Fruit fly (Drosophila melanogaster): ENCODE data around the gene Ggt-1.
A peak's percentile ranks its signal among the peaks of the same experiment; 100 is the strongest.

The Ggt-1 gene

dm6 chrX:18520360-18520759, 8.0 kb upstream of the Ggt-1 start:
- TF ChIP-seq bab1 (GFP tag; optimal IDR thresholded peaks at IDR 0.05) (peak; percentile 2), ovo (GFP tag; optimal IDR thresholded peaks at IDR 0.05) (no peak), toe (GFP tag; optimal IDR thresholded peaks at IDR 0.05) (no peak), CG14711 (tag; optimal IDR thresholded peaks at IDR 0.05) (no peak), CG5204 (GFP tag; optimal IDR thresholded peaks at IDR 0.05) (no peak), CG33017 (tag; optimal IDR thresholded peaks at IDR 0.05) (no peak)

DNA sequence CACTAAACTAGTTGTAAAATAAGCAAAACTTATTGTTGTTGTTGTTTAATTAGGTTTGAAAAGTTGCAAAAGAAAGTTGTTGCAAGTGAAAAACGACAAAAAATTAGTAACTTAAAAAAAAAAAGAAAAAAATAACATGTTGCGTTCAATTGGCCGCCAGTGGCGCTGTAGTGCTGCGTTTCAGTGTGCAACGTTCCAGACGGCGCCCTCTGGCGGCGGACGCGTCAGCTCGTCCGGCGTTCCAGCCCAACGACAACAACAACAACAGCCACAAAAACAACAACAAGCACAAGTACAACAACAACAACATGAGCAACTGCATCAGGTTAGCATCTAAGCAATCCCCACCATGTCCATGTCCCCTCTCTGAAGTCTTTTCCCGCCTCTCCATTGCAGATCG, 5.1 kb upstream of the Ggt-1 start:
- TF ChIP-seq Clk (GFP tag; optimal IDR thresholded peaks at IDR 0.05) (no peak), CG5204 (GFP tag; optimal IDR thresholded peaks at IDR 0.05) (no peak), Mnt (GFP tag; optimal IDR thresholded peaks at IDR 0.05) (no peak), kay (GFP tag; ENCODE audit: borderline replicate concordance) (no peak)

- TF ChIP-seq ovo (GFP tag; optimal IDR thresholded peaks at IDR 0.05), result peak; percentile 35
- no peak for TF ChIP-seq CG7045 (GFP tag; optimal IDR thresholded peaks at IDR 0.05)
- peak; percentile 73 for TF ChIP-seq kay (GFP tag; ENCODE audit: borderline replicate concordance)
- TF ChIP-seq cic (GFP tag; optimal IDR thresholded peaks at IDR 0.05), result no peak
- TF ChIP-seq bab1 (GFP tag; optimal IDR thresholded peaks at IDR 0.05), result no peak
- peak; percentile 34 for TF ChIP-seq toe (GFP tag; optimal IDR thresholded peaks at IDR 0.05)
- TF ChIP-seq CG14711 (tag; optimal IDR thresholded peaks at IDR 0.05), result no peak
- peak; percentile 26 for TF ChIP-seq Mnt (GFP tag; optimal IDR thresholded peaks at IDR 0.05)
- TF ChIP-seq CG12768 (GFP tag; optimal IDR thresholded peaks at IDR 0.05), result no peak
- no peak for TF ChIP-seq CG1620 (GFP tag; optimal IDR thresholded peaks at IDR 0.05)
- TF ChIP-seq CG5204 (GFP tag; optimal IDR thresholded peaks at IDR 0.05), result no peak
- no peak for TF ChIP-seq CG11617 (GFP tag; optimal IDR thresholded peaks at IDR 0.05)
- peak; percentile 57 for TF ChIP-seq pad (GFP tag; optimal IDR thresholded peaks at IDR 0.05)
- no peak for TF ChIP-seq cnc (optimal IDR thresholded peaks at IDR 0.05)
- TF ChIP-seq CG33017 (tag; optimal IDR thresholded peaks at IDR 0.05), result no peak
- TF ChIP-seq Hr96 (GFP tag; optimal IDR thresholded peaks at IDR 0.05), result no peak
- TF ChIP-seq Clk (GFP tag; optimal IDR thresholded peaks at IDR 0.05), result no peak
- TF ChIP-seq tj (GFP tag; optimal IDR thresholded peaks at IDR 0.05), result peak; percentile 61
- TF ChIP-seq CG7101 (tag; optimal IDR thresholded peaks at IDR 0.05), result peak; percentile 14
- no peak for TF ChIP-seq Crg-1 (GFP tag; optimal IDR thresholded peaks at IDR 0.05)
Measured at dm6 chrX:18515988-18516541, 3.7 kb upstream of the Ggt-1 start.

DNA sequence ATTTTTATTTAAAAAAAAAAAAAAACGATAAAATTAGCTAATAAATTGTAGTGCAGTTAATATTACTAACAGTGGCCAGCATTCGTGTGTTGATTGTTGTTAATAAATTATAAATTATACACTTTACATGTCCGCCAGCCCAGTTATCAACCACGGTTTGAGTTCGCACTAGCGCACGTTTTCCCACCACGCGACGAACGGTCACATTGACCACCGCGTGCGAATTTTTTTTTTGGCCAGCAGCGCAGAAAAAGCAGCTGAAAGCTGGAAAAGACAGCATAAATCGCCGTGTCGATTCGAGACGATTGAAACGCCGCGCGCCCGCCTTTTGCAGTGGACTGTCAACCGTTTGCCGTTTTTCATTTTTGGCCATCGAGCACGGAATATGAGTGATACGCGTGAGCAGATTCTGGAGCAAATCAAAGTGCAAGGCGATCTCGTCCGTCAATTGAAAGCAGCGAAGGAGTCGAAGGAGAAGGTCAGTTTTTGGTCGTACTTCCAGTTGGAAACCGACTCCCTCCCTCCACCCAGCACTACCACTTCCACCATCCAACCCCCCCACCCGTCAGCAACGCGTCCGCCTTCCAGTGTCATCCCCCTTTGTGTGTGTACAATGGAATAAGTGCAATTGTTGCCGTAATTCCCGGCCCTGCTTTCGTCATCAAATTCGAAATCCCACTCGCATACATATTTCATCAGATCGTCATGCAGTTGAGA, 3.0 kb upstream of the Ggt-1 start, which contains the start of the genes Bx and HisRS:
Gene Bx (plus strand): TSS at position 224 of the 717 bp plus-strand sequence.
Gene HisRS (plus strand): TSS at position 224 of the 717 bp plus-strand sequence.
- TF ChIP-seq tj (GFP tag; optimal IDR thresholded peaks at IDR 0.05) (peak; percentile 76), CG11617 (GFP tag; optimal IDR thresholded peaks at IDR 0.05) (no peak), CG12768 (GFP tag; optimal IDR thresholded peaks at IDR 0.05) (no peak), CG7045 (GFP tag; optimal IDR thresholded peaks at IDR 0.05) (no peak), kay (GFP tag; ENCODE audit: borderline replicate concordance) (no peak), CG7101 (tag; optimal IDR thresholded peaks at IDR 0.05) (peak; percentile 2), pad (GFP tag; optimal IDR thresholded peaks at IDR 0.05) (no peak), Crg-1 (GFP tag; optimal IDR thresholded peaks at IDR 0.05) (no peak), cic (GFP tag; optimal IDR thresholded peaks at IDR 0.05) (no peak), CG5204 (GFP tag; optimal IDR thresholded peaks at IDR 0.05) (no peak), cnc (optimal IDR thresholded peaks at IDR 0.05) (no peak), ovo (GFP tag; optimal IDR thresholded peaks at IDR 0.05) (no peak), CG14711 (tag; optimal IDR thresholded peaks at IDR 0.05) (no peak), toe (GFP tag; optimal IDR thresholded peaks at IDR 0.05) (no peak), Clk (GFP tag; optimal IDR thresholded peaks at IDR 0.05) (no peak), CG1620 (GFP tag; optimal IDR thresholded peaks at IDR 0.05) (no peak), CG33017 (tag; optimal IDR thresholded peaks at IDR 0.05) (no peak), Mnt (GFP tag; optimal IDR thresholded peaks at IDR 0.05) (peak; percentile 100)

- TF ChIP-seq cic (GFP tag; optimal IDR thresholded peaks at IDR 0.05), result no peak
- no peak for TF ChIP-seq CG11617 (GFP tag; optimal IDR thresholded peaks at IDR 0.05)
- no peak for TF ChIP-seq pad (GFP tag; optimal IDR thresholded peaks at IDR 0.05)
Measured at dm6 chrX:18514767-18515166, 2.4 kb upstream of the Ggt-1 start, which contains the start of gene CG6470. Gene CG6470, minus strand, starts transcription at chrX:18514867.

DNA sequence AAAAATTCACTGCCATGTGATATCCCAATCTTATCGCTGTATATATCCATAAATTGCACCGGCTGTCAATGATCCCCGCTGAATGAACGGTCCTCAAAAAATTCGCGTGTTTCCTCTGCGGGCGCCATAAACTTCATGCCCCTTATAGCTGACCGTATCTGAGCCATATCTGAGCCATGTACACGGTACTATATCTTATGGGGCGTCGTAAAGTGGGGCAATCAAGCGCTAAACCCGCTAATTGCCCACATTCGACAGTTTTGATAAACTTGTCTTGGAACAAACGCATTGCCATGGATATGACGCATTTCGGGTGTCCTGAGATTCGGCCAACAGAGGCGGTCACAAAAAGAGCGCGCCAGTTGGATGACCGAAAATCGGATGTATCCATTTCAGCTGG, 1.4 kb downstream of the Ggt-1 start:
- TF ChIP-seq ovo (GFP tag; optimal IDR thresholded peaks at IDR 0.05) (no peak), cic (GFP tag; optimal IDR thresholded peaks at IDR 0.05) (no peak), Clk (GFP tag; optimal IDR thresholded peaks at IDR 0.05) (no peak), CG7101 (tag; optimal IDR thresholded peaks at IDR 0.05) (peak; percentile 33), CG14711 (tag; optimal IDR thresholded peaks at IDR 0.05) (no peak), CG7045 (GFP tag; optimal IDR thresholded peaks at IDR 0.05) (peak; percentile 3)

dm6 chrX:18509430-18509829, 2.9 kb downstream of the Ggt-1 start:
- TF ChIP-seq kay (GFP tag; ENCODE audit: borderline replicate concordance), result no peak
- TF ChIP-seq cnc (optimal IDR thresholded peaks at IDR 0.05), result no peak
- TF ChIP-seq ovo (GFP tag; optimal IDR thresholded peaks at IDR 0.05), result no peak
- no peak for TF ChIP-seq CG11617 (GFP tag; optimal IDR thresholded peaks at IDR 0.05)
- TF ChIP-seq Crg-1 (GFP tag; optimal IDR thresholded peaks at IDR 0.05), result no peak
- no peak for TF ChIP-seq Mnt (GFP tag; optimal IDR thresholded peaks at IDR 0.05)
- TF ChIP-seq cic (GFP tag; optimal IDR thresholded peaks at IDR 0.05), result no peak
- TF ChIP-seq CG7101 (tag; optimal IDR thresholded peaks at IDR 0.05), result no peak
- TF ChIP-seq CG5204 (GFP tag; optimal IDR thresholded peaks at IDR 0.05), result no peak
- no peak for TF ChIP-seq CG33017 (tag; optimal IDR thresholded peaks at IDR 0.05)
- TF ChIP-seq Hr96 (GFP tag; optimal IDR thresholded peaks at IDR 0.05), result no peak
- TF ChIP-seq CG14711 (tag; optimal IDR thresholded peaks at IDR 0.05), result no peak
- no peak for TF ChIP-seq Clk (GFP tag; optimal IDR thresholded peaks at IDR 0.05)
- TF ChIP-seq toe (GFP tag; optimal IDR thresholded peaks at IDR 0.05), result no peak
- no peak for TF ChIP-seq CG1620 (GFP tag; optimal IDR thresholded peaks at IDR 0.05)

Data from whole organism, adult.